Fruit fly (Drosophila melanogaster) whole organism, wandering third instar larva: Measurements from ENCODE around the gene Cpr78Ca.

ENCODE experiments used
- Abd-B ChIP-seq: fragments of >200 bp; optimal IDR thresholded peaks from 2 replicates; lab custom pipeline; 2017; ENCODE audit warnings: missing biosample characterization, missing genetic modification characterization
- CG32264 ChIP-seq: fragments of 200-800 bp; sonication (Bioruptor generic); optimal IDR thresholded peaks from 2 replicates; lab custom pipeline; 2016; ENCODE audit warnings: missing biosample characterization, missing genetic modification characterization
- CrebA ChIP-seq: fragments of 200-800 bp; sonication (Bioruptor generic); optimal IDR thresholded peaks from 2 replicates; lab custom pipeline; 2016; ENCODE audit warnings: missing biosample characterization, mild to moderate bottlenecking, missing genetic modification characterization, borderline replicate concordance
- Dfd ChIP-seq: fragments of >200 bp; optimal IDR thresholded peaks from 2 replicates; lab custom pipeline; 2017; ENCODE audit warnings: missing biosample characterization, missing genetic modification characterization
- Dif ChIP-seq: fragments of 200-275, 200-300 bp; sonication (Bioruptor generic); optimal IDR thresholded peaks from 2 replicates; lab custom pipeline; 2018; ENCODE audit warnings: missing biosample characterization, missing genetic modification characterization; ENCODE audit not compliant: partially characterized antibody
- GATAd ChIP-seq: sonication (Bioruptor generic); optimal IDR thresholded peaks from 2 replicates; lab custom pipeline; 2016; ENCODE audit warnings: missing biosample characterization, missing genetic modification characterization
- HLH106 ChIP-seq: fragments of 200-800 bp; optimal IDR thresholded peaks from 3 replicates; lab custom pipeline; 2019; ENCODE audit warnings: missing biosample characterization, mild to moderate bottlenecking, missing genetic modification characterization, moderate library complexity
- Hnf4 ChIP-seq: fragments of 200-800 bp; sonication (Bioruptor generic); optimal IDR thresholded peaks from 2 replicates; lab custom pipeline; 2016; ENCODE audit warnings: missing biosample characterization, mild to moderate bottlenecking, missing genetic modification characterization
- Hr78 ChIP-seq: fragments of >200 bp; optimal IDR thresholded peaks from 2 replicates; lab custom pipeline; 2017; ENCODE audit warnings: missing biosample characterization, missing genetic modification characterization
- Hr83 ChIP-seq: fragments of 200-300 bp; sonication (Bioruptor generic); optimal IDR thresholded peaks from 2 replicates; lab custom pipeline; 2016; ENCODE audit warnings: missing biosample characterization, mild to moderate bottlenecking, missing genetic modification characterization, moderate library complexity; ENCODE audit not compliant: poor library complexity, severe bottlenecking
- Mio ChIP-seq: sonication (Bioruptor generic); optimal IDR thresholded peaks from 2 replicates; lab custom pipeline; 2016; ENCODE audit warnings: missing biosample characterization, missing genetic modification characterization
- Myc ChIP-seq: fragments of >200 bp; optimal IDR thresholded peaks from 2 replicates; lab custom pipeline; 2017
- N ChIP-seq: fragments of >200 bp; optimal IDR thresholded peaks from 2 replicates; lab custom pipeline; 2018; ENCODE audit warnings: missing biosample characterization, missing external identifiers, missing genetic modification characterization
- OdsH ChIP-seq: fragments of 200-800 bp; sonication (Bioruptor generic); optimal IDR thresholded peaks from 2 replicates; lab custom pipeline; 2016; ENCODE audit warnings: missing biosample characterization, mild to moderate bottlenecking, missing genetic modification characterization
- Rel ChIP-seq, 2 experiments: fragments of 200-800 bp; sonication (Bioruptor generic) in 1 of 2; optimal IDR thresholded peaks; 2 replicates in 1 of 2; 3 replicates in 1 of 2; lab custom pipeline; 2016 to 2019; ENCODE audit warnings: mild to moderate bottlenecking in 2 of 2, missing biosample characterization in 2 of 2, missing genetic modification characterization in 2 of 2, moderate library complexity in 1 of 2
- Sp1 ChIP-seq: fragments of 200-800 bp; sonication (Bioruptor generic); optimal IDR thresholded peaks from 3 replicates; lab custom pipeline; 2019; ENCODE audit warnings: missing biosample characterization, mild to moderate bottlenecking, missing genetic modification characterization, moderate library complexity
- br ChIP-seq: fragments of 200-800 bp; sonication (Bioruptor generic); optimal IDR thresholded peaks from 2 replicates; lab custom pipeline; 2016; ENCODE audit warnings: missing biosample characterization, missing genetic modification characterization
- brk ChIP-seq: fragments of 200-800 bp; sonication (Bioruptor generic); optimal IDR thresholded peaks from 2 replicates; lab custom pipeline; 2016; ENCODE audit warnings: missing biosample characterization, mild to moderate bottlenecking, missing genetic modification characterization
- dl ChIP-seq, 2 experiments: fragments of 175-275, 200-275 bp in 1 of 2; fragments of 200-275 bp in 1 of 2; sonication (Bioruptor generic); optimal IDR thresholded peaks; lab custom pipeline; 2018; ENCODE audit warnings: mild to moderate bottlenecking in 2 of 2, missing biosample characterization in 2 of 2, missing genetic modification characterization in 2 of 2, moderate library complexity in 2 of 2; ENCODE audit not compliant: partially characterized antibody in 2 of 2, insufficient read depth in 1 of 2
- dmrt93B ChIP-seq: fragments of 200-800 bp; sonication (Bioruptor generic); optimal IDR thresholded peaks from 2 replicates; lab custom pipeline; 2018; ENCODE audit warnings: missing biosample characterization, mild to moderate bottlenecking, missing genetic modification characterization
- ey ChIP-seq: fragments of 200-800 bp; sonication (Bioruptor generic); optimal IDR thresholded peaks from 2 replicates; lab custom pipeline; 2016; ENCODE audit warnings: missing biosample characterization, missing genetic modification characterization
- foxo ChIP-seq, 2 experiments: fragments of 200-800 bp; sonication (Bioruptor generic); optimal IDR thresholded peaks; 2 replicates in 1 of 2; 3 replicates in 1 of 2; lab custom pipeline; 2016 to 2017; ENCODE audit warnings: missing biosample characterization in 2 of 2, missing genetic modification characterization in 2 of 2
- h ChIP-seq: fragments of 200-800 bp; sonication (Bioruptor generic); optimal IDR thresholded peaks from 3 replicates; lab custom pipeline; 2016; ENCODE audit warnings: missing biosample characterization, mild to moderate bottlenecking, missing genetic modification characterization
- lola ChIP-seq: fragments of >200 bp; optimal IDR thresholded peaks from 2 replicates; lab custom pipeline; 2017; ENCODE audit warnings: missing biosample characterization, missing genetic modification characterization
- sage ChIP-seq: fragments of 200-800 bp; sonication (Bioruptor generic); optimal IDR thresholded peaks from 2 replicates; lab custom pipeline; 2016; ENCODE audit warnings: missing biosample characterization, mild to moderate bottlenecking, missing genetic modification characterization
- tai ChIP-seq: sonication (Bioruptor generic); optimal IDR thresholded peaks from 2 replicates; lab custom pipeline; 2016; ENCODE audit warnings: missing biosample characterization, missing genetic modification characterization
- usp ChIP-seq: fragments of >200 bp; optimal IDR thresholded peaks from 2 replicates; lab custom pipeline; 2017; ENCODE audit warnings: missing biosample characterization, missing genetic modification characterization
- woc ChIP-seq: sonication (Bioruptor generic); optimal IDR thresholded peaks from 2 replicates; lab custom pipeline; 2016; ENCODE audit warnings: missing biosample characterization, mild to moderate bottlenecking, missing genetic modification characterization

Gene Cpr78Ca

DNA sequence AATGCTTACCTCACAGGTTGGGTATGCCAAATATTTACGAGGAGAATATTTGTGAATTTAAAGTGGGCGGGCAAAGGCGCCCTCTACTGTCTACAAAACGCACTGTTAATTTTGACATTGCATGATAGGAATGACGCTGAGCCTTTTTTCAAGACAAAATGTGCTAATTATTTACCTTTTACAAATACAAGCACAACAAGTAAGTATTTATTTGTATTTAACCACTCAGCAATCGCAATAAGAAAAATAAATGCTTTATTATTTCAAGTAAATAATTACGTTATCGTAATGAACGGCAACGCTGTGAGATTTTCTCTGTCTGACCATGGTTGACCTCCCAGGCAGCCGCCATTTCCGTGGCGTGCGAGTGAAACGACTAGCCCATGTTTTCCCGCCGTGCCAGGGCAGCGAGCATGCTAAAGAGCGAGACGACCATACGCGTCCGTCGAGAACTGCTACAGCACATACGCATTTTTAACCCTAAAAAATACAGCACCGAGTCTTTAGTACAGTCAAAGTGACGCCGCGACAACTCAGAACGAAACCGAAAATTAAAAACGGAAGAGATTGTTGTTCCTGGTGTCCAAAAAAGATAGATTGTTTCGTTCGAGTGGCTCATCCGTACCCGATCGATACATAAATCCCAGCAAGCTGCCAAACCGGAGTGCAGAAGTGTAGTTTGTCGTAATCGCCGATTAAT, 6.8 kb downstream of the Cpr78Ca start, which contains the start of the genes CG12974 and pzg (continued):
- TF ChIP-seq GATAd (GFP tag; lab: Kevin White, UChicago), result no peak
- peak; percentile 30 for TF ChIP-seq OdsH (GFP tag; lab: Kevin White, UChicago)
- TF ChIP-seq N, result no peak
- TF ChIP-seq sage (GFP tag; lab: Kevin White, UChicago), result no peak
- no peak for TF ChIP-seq CrebA (GFP tag; lab: Kevin White, UChicago)
- peak in 1 of 2 experiments; percentile 59 for TF ChIP-seq foxo (GFP tag; optimal IDR thresholded peaks at IDR 0.05; lab: Kevin White, UChicago)
- no peak for TF ChIP-seq Abd-B (GFP tag; lab: Kevin White, UChicago)
- TF ChIP-seq Dif, result peak; percentile 99
- no peak for TF ChIP-seq CG32264
- no peak for TF ChIP-seq usp (GFP tag; lab: Kevin White, UChicago)
- TF ChIP-seq Mio, result peak; percentile 20
- peak; percentile 74 for TF ChIP-seq dmrt93B (GFP tag; lab: Kevin White, UChicago)
- no peak for TF ChIP-seq tai (GFP tag; lab: Kevin White, UChicago)
- peak; percentile 48 for TF ChIP-seq br (GFP tag; lab: Kevin White, UChicago)

DNA sequence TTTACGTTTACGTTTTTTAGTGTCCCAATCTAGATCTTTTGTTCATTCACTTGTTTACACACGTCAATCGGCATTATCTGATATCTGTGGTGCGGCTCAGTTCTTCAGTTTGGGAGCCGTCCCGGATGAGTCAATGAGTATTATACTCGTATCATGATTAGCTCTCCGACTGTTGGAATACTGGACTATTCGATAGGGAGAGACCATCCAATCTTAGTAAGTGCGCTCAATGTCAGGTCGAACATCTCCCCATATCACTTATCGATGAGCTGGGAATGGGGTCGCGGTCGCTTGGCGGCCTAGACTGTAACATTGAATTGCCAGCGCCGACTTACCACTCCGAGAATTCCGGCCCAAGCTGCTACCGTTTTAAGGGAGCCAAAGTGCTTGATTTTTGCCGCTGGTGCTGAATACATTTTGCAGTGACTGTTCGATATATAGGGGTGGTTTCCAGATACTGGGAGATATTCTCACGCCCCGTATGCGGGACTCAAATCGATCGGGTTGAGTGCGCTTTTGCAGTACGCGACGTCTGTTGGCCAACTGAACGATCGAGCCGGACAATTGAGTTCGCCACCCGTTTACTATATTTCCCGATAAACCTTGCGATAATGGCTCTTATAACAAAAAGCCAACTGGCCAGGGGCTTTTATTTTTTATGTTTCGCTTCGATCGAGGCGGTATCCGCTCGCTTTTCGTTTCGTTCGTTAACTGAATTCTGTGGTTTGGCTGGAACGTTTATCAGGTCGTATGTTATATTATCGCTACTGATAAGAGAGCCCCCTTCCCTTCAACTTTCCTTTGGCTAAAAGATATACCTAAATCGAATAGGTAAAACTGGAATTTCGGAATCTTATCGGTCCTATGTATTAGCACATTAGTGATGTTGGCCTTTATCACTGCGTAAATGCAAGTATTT, 7.6 kb downstream of the Cpr78Ca start:
- TF ChIP-seq OdsH (GFP tag; lab: Kevin White, UChicago) (no peak), Rel (GFP tag; optimal IDR thresholded peaks at IDR 0.05; lab: Kevin White, UChicago) (no peak), Rel (tag; optimal IDR thresholded peaks at IDR 0.05; lab: Kevin White, UChicago) (peak; percentile 72)

DNA sequence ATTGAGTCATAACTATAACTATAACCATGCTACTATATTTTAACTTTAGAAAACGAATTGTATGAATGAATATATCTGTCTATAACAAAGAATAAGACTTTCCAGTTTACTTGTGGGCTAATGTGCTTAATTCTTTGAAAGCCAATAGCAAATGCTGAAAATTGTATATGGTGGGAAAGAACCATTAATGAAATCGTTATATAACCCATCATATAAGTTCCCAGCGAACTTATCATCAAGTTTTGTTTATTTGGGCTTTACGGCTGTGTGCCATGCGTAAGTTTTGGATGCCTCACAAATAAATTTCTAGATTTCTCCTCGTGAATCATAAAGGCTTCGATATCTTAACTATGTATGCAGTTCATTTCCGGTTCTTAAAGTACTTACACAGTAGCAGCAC, 8.8 kb downstream of the Cpr78Ca start:
- no peak for TF ChIP-seq Rel (GFP tag; optimal IDR thresholded peaks at IDR 0.05; lab: Kevin White, UChicago)
- peak; percentile 33 for TF ChIP-seq Rel (tag; optimal IDR thresholded peaks at IDR 0.05; lab: Kevin White, UChicago)
- no peak for TF ChIP-seq Dfd (GFP tag; lab: Kevin White, UChicago)

DNA sequence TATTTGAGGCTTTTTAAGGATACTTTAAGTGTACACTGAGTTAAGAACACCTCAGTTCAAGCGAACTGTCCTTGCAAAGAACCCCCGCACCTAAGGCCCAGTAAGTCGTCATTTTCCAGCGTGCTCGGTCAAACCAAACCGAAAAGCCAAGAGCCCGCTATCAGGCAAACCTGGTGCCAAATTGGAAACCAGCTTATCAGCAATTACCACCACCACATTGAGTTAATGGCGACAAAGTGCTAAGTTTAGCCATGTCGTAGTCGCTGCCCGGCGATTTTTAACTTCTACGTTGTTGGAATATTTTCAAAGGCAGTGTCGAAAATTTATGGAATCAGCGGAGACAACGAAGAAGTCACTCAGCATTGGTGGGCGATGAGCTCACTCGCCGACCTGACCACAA, 9.9 kb downstream of the Cpr78Ca start:
- no peak for TF ChIP-seq Rel (GFP tag; optimal IDR thresholded peaks at IDR 0.05; lab: Kevin White, UChicago)
- peak; percentile 22 for TF ChIP-seq Rel (tag; optimal IDR thresholded peaks at IDR 0.05; lab: Kevin White, UChicago)
- TF ChIP-seq dmrt93B (GFP tag; lab: Kevin White, UChicago), result no peak

DNA sequence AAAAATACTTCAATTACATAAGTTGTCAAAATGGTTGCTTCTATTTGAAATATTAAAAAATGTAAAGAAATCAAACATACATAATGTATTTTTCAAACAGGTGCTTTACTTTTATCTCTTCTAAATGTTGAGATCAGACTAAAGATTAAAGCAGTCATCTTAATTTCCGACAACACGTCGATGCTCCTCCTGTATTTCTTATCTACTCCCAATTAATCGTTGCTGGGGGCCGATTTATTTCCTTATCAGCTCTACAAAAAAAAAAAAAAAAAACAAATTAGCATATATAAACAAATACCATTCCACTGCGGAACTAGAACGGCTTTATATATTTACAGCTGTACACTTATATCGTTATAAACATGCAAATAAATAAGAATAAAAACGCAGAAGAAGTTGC, 10.9 kb downstream of the Cpr78Ca start:
- TF ChIP-seq Dfd (GFP tag; lab: Kevin White, UChicago), result no peak
- peak; percentile 19 for TF ChIP-seq woc (GFP tag; lab: Kevin White, UChicago)
- TF ChIP-seq Sp1, result no peak

DNA sequence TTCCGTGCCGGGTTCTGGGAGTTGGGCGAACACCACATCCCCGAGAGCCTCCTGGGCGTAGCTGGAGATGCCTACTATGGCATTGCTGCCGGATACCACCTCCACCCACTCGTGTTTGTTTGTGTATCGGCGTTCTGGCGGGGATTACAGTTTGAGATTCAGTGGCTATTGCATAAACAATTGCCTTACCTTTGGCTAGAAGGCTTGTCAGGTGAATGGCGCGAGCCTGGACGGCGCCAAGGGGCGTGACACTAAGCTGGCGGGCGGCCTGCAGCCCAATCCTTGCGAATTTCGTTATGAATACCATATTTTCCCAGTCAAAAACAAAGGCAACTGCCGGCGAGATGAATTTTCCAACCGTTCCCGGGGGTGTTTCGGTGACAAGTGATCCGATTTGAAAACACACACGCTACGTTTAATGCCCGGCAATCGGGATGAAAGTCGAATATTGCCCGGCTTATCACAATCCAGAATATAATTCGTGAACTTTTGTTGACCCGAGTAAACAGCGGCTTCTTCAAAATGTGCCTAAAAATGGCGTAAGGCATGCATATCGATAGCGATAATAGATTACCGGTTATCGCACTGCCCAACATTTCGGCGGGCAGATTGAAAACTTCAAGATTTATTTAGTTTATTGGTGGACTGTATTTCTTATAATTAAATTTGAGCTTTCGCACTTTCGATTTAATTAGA, 11.5 kb downstream of the Cpr78Ca start, which contains the start of gene ppl:
Gene ppl (minus strand): TSS at position 511 of the 696 bp plus-strand sequence.
- TF ChIP-seq Myc (peak; percentile 25), foxo (GFP tag; optimal IDR thresholded peaks at IDR 0.05; lab: Kevin White, UChicago) (peak in 1 of 2 experiments; percentile 10), Hnf4 (GFP tag; lab: Kevin White, UChicago) (peak; percentile 36), h (GFP tag; lab: Kevin White, UChicago) (peak; percentile 27), Dfd (GFP tag; lab: Kevin White, UChicago) (no peak), usp (GFP tag; lab: Kevin White, UChicago) (no peak), Sp1 (peak; percentile 7), Rel (GFP tag; optimal IDR thresholded peaks at IDR 0.05; lab: Kevin White, UChicago) (no peak), Rel (tag; optimal IDR thresholded peaks at IDR 0.05; lab: Kevin White, UChicago) (peak; percentile 47)

DNA sequence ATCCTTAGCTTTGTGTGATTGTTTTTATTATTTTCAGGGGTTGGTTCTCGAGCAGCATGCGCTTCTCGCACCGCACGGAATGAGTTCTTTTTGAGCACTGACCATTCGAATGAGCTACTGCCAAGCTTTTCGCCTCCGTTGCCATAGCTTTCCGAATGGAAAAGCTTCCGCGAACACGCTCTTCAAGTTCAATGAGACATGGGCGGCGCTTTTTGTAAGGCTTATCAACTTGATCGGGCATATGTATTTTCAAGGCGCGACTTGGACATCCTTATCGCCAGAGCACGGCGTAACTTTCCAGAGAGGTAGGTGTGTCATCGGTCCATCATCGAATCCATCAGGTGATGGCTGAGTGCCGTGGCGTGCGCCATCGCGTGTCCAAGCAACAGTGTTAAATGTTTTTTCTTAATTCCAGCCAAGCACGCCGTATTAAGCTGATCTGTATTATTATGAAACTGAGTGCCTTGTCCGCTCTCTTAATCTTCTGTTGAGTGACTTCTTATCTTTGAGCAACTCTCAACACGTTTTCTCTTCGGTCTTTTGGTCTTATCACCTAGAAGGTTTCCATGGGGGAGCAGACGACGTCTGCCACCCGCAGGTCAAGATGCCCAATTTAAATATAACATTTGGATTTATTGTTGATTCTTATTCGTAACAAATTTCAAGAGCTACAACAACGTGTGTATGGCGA, 12.6 kb downstream of the Cpr78Ca start, which contains the start of gene AcCoAS:
Gene AcCoAS (minus strand): TSS at position 368 of the 691 bp plus-strand sequence.
- TF ChIP-seq N, result no peak
- TF ChIP-seq br (GFP tag; lab: Kevin White, UChicago), result peak; percentile 68
- TF ChIP-seq GATAd (GFP tag; lab: Kevin White, UChicago), result no peak
- peak; percentile 62 for TF ChIP-seq ey (GFP tag; lab: Kevin White, UChicago)
- TF ChIP-seq sage (GFP tag; lab: Kevin White, UChicago), result no peak
- TF ChIP-seq Sp1, result peak; percentile 55
- TF ChIP-seq Mio, result peak; percentile 21
- no peak for TF ChIP-seq dl (GFP tag; optimal IDR thresholded peaks at IDR 0.05; lab: Kevin White, UChicago; ENCODE audit: insufficient read depth in 1 of 2, partially characterized antibody in 2 of 2)
- TF ChIP-seq lola (GFP tag; lab: Kevin White, UChicago), result no peak
- TF ChIP-seq tai (GFP tag; lab: Kevin White, UChicago), result no peak
- peak; percentile 29 for TF ChIP-seq brk (GFP tag; lab: Kevin White, UChicago)
- peak; percentile 65 for TF ChIP-seq OdsH (GFP tag; lab: Kevin White, UChicago)
- peak; percentile 15 for TF ChIP-seq Hnf4 (GFP tag; lab: Kevin White, UChicago)
- no peak for TF ChIP-seq Hr78 (GFP tag; lab: Kevin White, UChicago)
- no peak for TF ChIP-seq dmrt93B (GFP tag; lab: Kevin White, UChicago)
- peak; percentile 8 to 74 for TF ChIP-seq foxo (GFP tag; optimal IDR thresholded peaks at IDR 0.05; lab: Kevin White, UChicago)
- TF ChIP-seq CrebA (GFP tag; lab: Kevin White, UChicago), result no peak
- TF ChIP-seq Myc, result no peak
- TF ChIP-seq HLH106 (tag; lab: Kevin White, UChicago), result peak; percentile 31
- peak; percentile 67 for TF ChIP-seq Hr83 (GFP tag; lab: Kevin White, UChicago)
